Worm (Caenorhabditis elegans) whole organism, late embryonic: ENCODE data around the gene irld-22.

Experiments
- C08G9.2 ChIP-seq: sonication (generic microtip); optimal IDR thresholded peaks from 2 replicates; lab custom pipeline; 2016; ENCODE audit warnings: mild to moderate bottlenecking, missing genetic modification characterization, moderate library complexity, missing compliant biosample characterization
- C38D4.7 ChIP-seq: fragments of 200-800 bp; sonication (Bioruptor generic); optimal IDR thresholded peaks from 2 replicates; lab custom pipeline; 2018; ENCODE audit warnings: mild to moderate bottlenecking, missing genetic modification characterization, moderate library complexity, missing compliant biosample characterization
- ceh-18 ChIP-seq: sonication (generic microtip); optimal IDR thresholded peaks from 2 replicates; lab custom pipeline; 2016; ENCODE audit warnings: missing genetic modification characterization, missing compliant biosample characterization
- ceh-19 ChIP-seq: fragments of 200-800 bp; sonication (Bioruptor generic); optimal IDR thresholded peaks from 2 replicates; lab custom pipeline; 2018; ENCODE audit warnings: mild to moderate bottlenecking, missing genetic modification characterization, missing compliant biosample characterization
- ceh-22 ChIP-seq: sonication (generic microtip); optimal IDR thresholded peaks from 2 replicates; lab custom pipeline; 2017; ENCODE audit warnings: missing biosample characterization, missing genetic modification characterization
- ceh-24 ChIP-seq: sonication (generic microtip); optimal IDR thresholded peaks from 2 replicates; lab custom pipeline; 2016; ENCODE audit warnings: mild to moderate bottlenecking, missing genetic modification characterization, missing compliant biosample characterization
- ceh-31 ChIP-seq: sonication (generic microtip); optimal IDR thresholded peaks from 2 replicates; lab custom pipeline; 2016; ENCODE audit warnings: missing genetic modification characterization, missing compliant biosample characterization
- ceh-48 ChIP-seq: sonication (generic microtip); optimal IDR thresholded peaks from 2 replicates; lab custom pipeline; 2016; ENCODE audit warnings: missing genetic modification characterization, inconsistent platforms, missing compliant biosample characterization
- ceh-6 ChIP-seq: fragments of 200-800 bp; sonication (Bioruptor generic); optimal IDR thresholded peaks from 2 replicates; lab custom pipeline; 2018; ENCODE audit warnings: mild to moderate bottlenecking, missing genetic modification characterization, missing compliant biosample characterization
- ceh-9 ChIP-seq: sonication (generic microtip); optimal IDR thresholded peaks from 2 replicates; lab custom pipeline; 2016; ENCODE audit warnings: mild to moderate bottlenecking, missing genetic modification characterization, inconsistent platforms, missing compliant biosample characterization
- ets-4 ChIP-seq: sonication (generic microtip); optimal IDR thresholded peaks from 2 replicates; lab custom pipeline; 2016; ENCODE audit warnings: missing genetic modification characterization, missing compliant biosample characterization
- eyg-1 ChIP-seq: sonication (generic microtip); optimal IDR thresholded peaks from 2 replicates; lab custom pipeline; 2016; ENCODE audit warnings: missing genotype, missing genetic modification characterization, missing compliant biosample characterization
- fax-1 ChIP-seq: sonication (generic microtip); optimal IDR thresholded peaks from 2 replicates; lab custom pipeline; 2016; ENCODE audit warnings: missing genotype, missing genetic modification characterization, missing compliant biosample characterization
- fkh-10 ChIP-seq: fragments of 150-350 bp; optimal IDR thresholded peaks from 2 replicates; lab custom pipeline; 2014; ENCODE audit warnings: missing biosample characterization, missing genetic modification reagents, missing genetic modification characterization
- hlh-13 ChIP-seq: fragments of 200-800 bp; sonication (Bioruptor generic); optimal IDR thresholded peaks from 2 replicates; lab custom pipeline; 2018; ENCODE audit warnings: mild to moderate bottlenecking, missing genetic modification characterization, missing compliant biosample characterization
- hlh-6 ChIP-seq: sonication (generic microtip); optimal IDR thresholded peaks from 2 replicates; lab custom pipeline; 2016; ENCODE audit warnings: missing genotype, missing genetic modification characterization, missing compliant biosample characterization
- hlh-8 ChIP-seq: sonication (generic microtip); optimal IDR thresholded peaks from 2 replicates; lab custom pipeline; 2016; ENCODE audit warnings: missing genotype, missing genetic modification characterization, missing compliant biosample characterization
- lin-11 ChIP-seq: fragments of 200-800 bp; sonication (Bioruptor generic); optimal IDR thresholded peaks from 2 replicates; lab custom pipeline; 2018; ENCODE audit warnings: mild to moderate bottlenecking, missing genetic modification characterization, missing compliant biosample characterization
- mec-3 ChIP-seq: sonication (generic microtip); optimal IDR thresholded peaks from 2 replicates; lab custom pipeline; 2016; ENCODE audit warnings: borderline replicate concordance, missing genetic modification characterization, missing compliant biosample characterization
- nfya-1 ChIP-seq: sonication (generic microtip); optimal IDR thresholded peaks from 2 replicates; lab custom pipeline; 2017; ENCODE audit warnings: missing genetic modification characterization, mild to moderate bottlenecking, missing compliant biosample characterization, antibody characterized with exemption, moderate library complexity
- nhr-11 ChIP-seq: fragments of 150-350 bp; optimal IDR thresholded peaks from 2 replicates; lab custom pipeline; 2014; ENCODE audit warnings: missing biosample characterization, missing genetic modification characterization
- nhr-232 ChIP-seq: sonication (generic microtip); optimal IDR thresholded peaks from 2 replicates; lab custom pipeline; 2016; ENCODE audit warnings: missing genetic modification characterization, missing compliant biosample characterization
- npax-4 ChIP-seq: sonication (generic microtip); optimal IDR thresholded peaks from 2 replicates; lab custom pipeline; 2016; ENCODE audit warnings: missing genetic modification characterization, missing compliant biosample characterization
- odd-2 ChIP-seq: sonication (generic microtip); optimal IDR thresholded peaks from 2 replicates; lab custom pipeline; 2017; ENCODE audit warnings: antibody characterized with exemption, mild to moderate bottlenecking, missing genetic modification characterization, missing compliant biosample characterization
- pag-3 ChIP-seq: sonication (generic microtip); optimal IDR thresholded peaks from 2 replicates; lab custom pipeline; 2016; ENCODE audit warnings: missing compliant biosample characterization, missing genetic modification characterization, borderline replicate concordance
- pha-2 ChIP-seq: sonication (generic microtip); optimal IDR thresholded peaks from 2 replicates; lab custom pipeline; 2017; ENCODE audit warnings: mild to moderate bottlenecking, missing genetic modification characterization, missing compliant biosample characterization
- pha-4 ChIP-seq: fragments of 150-350 bp; optimal IDR thresholded peaks from 2 replicates; lab custom pipeline; 2018; ENCODE audit warnings: missing biosample characterization, missing genetic modification reagents, missing genetic modification characterization
- pqm-1 ChIP-seq: sonication (generic microtip); optimal IDR thresholded peaks from 2 replicates; lab custom pipeline; 2016; ENCODE audit warnings: missing genetic modification characterization, missing compliant biosample characterization
- pros-1 ChIP-seq: fragments of 150-350 bp; optimal IDR thresholded peaks from 2 replicates; lab custom pipeline; 2014; ENCODE audit warnings: missing biosample characterization, missing genetic modification reagents, missing genetic modification characterization
- ref-2 ChIP-seq: sonication (generic microtip); optimal IDR thresholded peaks from 2 replicates; lab custom pipeline; 2016; ENCODE audit warnings: missing genetic modification characterization, missing compliant biosample characterization
- sdc-2 ChIP-seq: sonication (generic microtip); optimal IDR thresholded peaks from 2 replicates; lab custom pipeline; 2016; ENCODE audit warnings: missing genotype, missing genetic modification characterization, missing compliant biosample characterization
- sox-2 ChIP-seq: fragments of 200-800 bp; sonication (Bioruptor generic); IDR thresholded peaks from 2 replicates; pipeline ENCODE4 v1.3.6; 2022; ENCODE audit warnings: missing genetic modification reagents, missing genetic modification characterization, missing compliant biosample characterization
- ttx-3 ChIP-seq: sonication (generic microtip); optimal IDR thresholded peaks from 2 replicates; lab custom pipeline; 2016; ENCODE audit warnings: missing genetic modification reagents, missing genetic modification characterization, missing compliant biosample characterization
- unc-55 ChIP-seq: sonication (generic microtip); optimal IDR thresholded peaks from 2 replicates; lab custom pipeline; 2017; ENCODE audit warnings: missing biosample characterization, missing genetic modification reagents, missing genetic modification characterization
- ztf-16 ChIP-seq: sonication (generic microtip); optimal IDR thresholded peaks from 2 replicates; lab custom pipeline; 2017; ENCODE audit warnings: missing genetic modification characterization, missing compliant biosample characterization

Gene irld-22

DNA sequence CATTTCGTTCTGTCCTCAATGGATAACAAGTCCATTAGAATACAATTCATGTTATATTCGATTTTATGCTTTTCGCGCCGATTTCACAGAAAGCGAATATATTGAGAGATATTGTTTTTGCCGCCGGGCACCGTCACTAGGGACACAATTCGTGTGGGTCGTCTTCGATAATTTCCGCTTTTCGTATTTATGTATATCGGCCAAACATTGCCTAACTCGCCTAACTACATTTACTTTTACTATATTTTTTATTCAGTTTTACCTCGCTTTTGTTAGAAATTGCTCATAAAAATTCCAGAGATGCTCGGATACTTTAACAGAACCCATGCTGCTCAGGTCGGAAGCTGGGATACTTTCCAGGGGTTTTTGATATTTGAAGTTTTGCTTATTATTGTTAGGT is 5.3 kb downstream of the irld-22 start, which contains the start of gene sre-9:
sre-9 (plus strand) TSS at position 301 of the 400 bp plus-strand sequence.
- TF ChIP-seq unc-55 (GFP tag; lab: Kevin White, UChicago), result no peak
- no peak for TF ChIP-seq mec-3 (tag; lab: Kevin White, UChicago)
- no peak for TF ChIP-seq ceh-24 (tag; lab: Kevin White, UChicago)

DNA sequence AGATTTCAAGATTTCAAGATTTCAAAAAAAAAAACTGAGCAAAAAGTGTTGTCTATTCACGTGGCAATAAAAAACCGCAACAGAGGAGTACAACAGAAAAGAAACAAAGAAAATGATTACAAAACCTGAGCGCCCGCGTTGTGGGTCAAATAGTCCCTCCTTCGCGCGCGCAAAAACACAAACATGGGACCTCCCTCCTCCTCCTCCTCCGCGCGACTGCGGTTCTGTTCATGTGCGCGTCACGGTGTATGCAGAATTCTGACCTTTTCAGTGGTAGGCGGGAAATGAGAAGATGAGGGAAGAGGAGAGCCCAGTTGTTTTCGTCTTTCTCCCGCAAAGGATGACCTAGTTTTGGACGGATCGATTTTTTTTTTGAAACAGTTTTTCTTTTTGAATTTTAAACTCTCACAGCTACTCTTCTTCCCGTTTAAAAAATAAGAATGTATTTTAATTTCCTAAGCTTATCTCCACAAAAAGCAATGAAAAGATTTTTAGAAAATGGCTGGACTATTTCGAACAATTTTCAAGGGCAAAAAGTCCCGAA is 7.6 kb downstream of the irld-22 start, which contains the start of gene C17E7.4:
C17E7.4 (plus strand) TSS at position 494 of the 544 bp plus-strand sequence.
- TF ChIP-seq ceh-19, result no peak
- TF ChIP-seq npax-4, result no peak
- no peak for TF ChIP-seq ceh-9 (tag; lab: Kevin White, UChicago)
- no peak for TF ChIP-seq ceh-31 (tag; lab: Kevin White, UChicago)
- no peak for TF ChIP-seq C38D4.7 (GFP tag; lab: Kevin White, UChicago)
- TF ChIP-seq odd-2 (tag; lab: Kevin White, UChicago), result no peak
- TF ChIP-seq ttx-3 (tag; lab: Kevin White, UChicago), result no peak
- TF ChIP-seq pros-1 (tag; lab: Kevin White, UChicago), result no peak
- no peak for TF ChIP-seq pqm-1
- TF ChIP-seq hlh-13 (GFP tag; lab: Kevin White, UChicago), result no peak
- no peak for TF ChIP-seq fax-1 (tag; lab: Kevin White, UChicago)
- TF ChIP-seq ceh-18 (tag; lab: Kevin White, UChicago), result no peak
- TF ChIP-seq eyg-1 (tag; lab: Kevin White, UChicago), result no peak
- TF ChIP-seq ceh-6 (GFP tag; lab: Kevin White, UChicago), result no peak
- no peak for TF ChIP-seq nfya-1 (tag; lab: Kevin White, UChicago)
- TF ChIP-seq pag-3 (tag; lab: Kevin White, UChicago), result no peak
- TF ChIP-seq ztf-16 (tag; lab: Kevin White, UChicago), result no peak
- no peak for TF ChIP-seq lin-11
- TF ChIP-seq ceh-22, result no peak
- TF ChIP-seq, all 69 proteins: peak for 0

DNA sequence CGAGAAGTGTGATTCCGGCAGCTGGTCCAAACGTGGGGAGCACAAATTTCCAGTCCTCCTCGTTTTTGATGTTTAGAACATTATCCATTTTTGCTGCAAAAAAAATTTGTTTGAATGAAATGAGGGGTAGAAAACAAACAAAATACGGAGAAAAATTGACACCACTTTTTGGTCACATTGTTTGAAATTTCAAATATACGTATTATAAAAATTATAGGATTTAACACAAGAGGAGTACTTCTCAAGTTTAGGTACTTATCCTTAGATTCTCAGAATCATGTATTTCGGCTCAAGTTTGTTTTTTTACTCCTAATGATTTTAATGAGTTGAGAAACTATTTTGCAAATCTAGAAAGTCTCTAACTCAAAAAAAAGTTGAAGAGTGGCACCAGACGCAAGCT is 8.1 kb downstream of the irld-22 start, which contains the start of gene C17E7.12:
C17E7.12 (minus strand) TSS at position 101 of the 400 bp plus-strand sequence.
- TF ChIP-seq nhr-11 (tag; lab: Kevin White, UChicago) (no peak), hlh-13 (GFP tag; lab: Kevin White, UChicago) (no peak), hlh-6 (tag; lab: Kevin White, UChicago) (no peak), ref-2 (no peak), hlh-8 (no peak), nhr-232 (tag; lab: Kevin White, UChicago) (no peak), C38D4.7 (GFP tag; lab: Kevin White, UChicago) (no peak), npax-4 (no peak)
- TF ChIP-seq, all 69 proteins: peak for 0

DNA sequence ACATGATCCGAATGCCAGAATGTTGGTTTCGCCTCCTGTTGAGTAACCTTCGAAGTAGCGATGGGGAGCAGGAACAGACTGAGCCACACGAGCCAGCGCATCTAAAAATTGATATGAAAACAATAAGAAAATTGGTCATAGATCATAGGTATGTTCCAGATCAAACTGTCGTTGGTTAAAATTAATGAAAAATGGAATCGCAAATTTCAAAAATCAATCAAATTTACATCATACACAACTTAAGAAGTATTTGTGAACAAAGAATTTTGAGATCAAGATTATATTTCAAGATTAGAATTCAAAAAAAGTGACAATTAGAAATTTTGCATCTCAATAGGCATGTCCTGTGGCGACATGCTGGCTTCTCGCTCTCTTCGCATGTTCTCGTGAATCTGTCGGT is 9.2 kb downstream of the irld-22 start, which contains the start of gene C17E7.9:
C17E7.9 (minus strand) TSS at position 101 of the 400 bp plus-strand sequence.
- TF ChIP-seq ceh-24 (tag; lab: Kevin White, UChicago), result no peak
- no peak for TF ChIP-seq ceh-48 (tag; lab: Kevin White, UChicago)
- TF ChIP-seq ets-4, result no peak
- TF ChIP-seq pha-4 (tag; lab: Kevin White, UChicago), result no peak
- TF ChIP-seq eyg-1 (tag; lab: Kevin White, UChicago), result no peak
- TF ChIP-seq pha-2, result no peak
- TF ChIP-seq sdc-2 (tag; lab: Kevin White, UChicago), result no peak
- TF ChIP-seq fkh-10 (GFP tag; lab: Kevin White, UChicago), result no peak
- no peak for TF ChIP-seq C08G9.2 (tag; lab: Kevin White, UChicago)
- no peak for TF ChIP-seq odd-2 (tag; lab: Kevin White, UChicago)
- no peak for TF ChIP-seq sox-2
- TF ChIP-seq ceh-19, result no peak
